Worm (Caenorhabditis elegans): ENCODE measurements around the gene fbxb-102.
A peak's percentile ranks its signal among the peaks of the same experiment; 100 is the strongest.

fbxb-102 gene

DNA sequence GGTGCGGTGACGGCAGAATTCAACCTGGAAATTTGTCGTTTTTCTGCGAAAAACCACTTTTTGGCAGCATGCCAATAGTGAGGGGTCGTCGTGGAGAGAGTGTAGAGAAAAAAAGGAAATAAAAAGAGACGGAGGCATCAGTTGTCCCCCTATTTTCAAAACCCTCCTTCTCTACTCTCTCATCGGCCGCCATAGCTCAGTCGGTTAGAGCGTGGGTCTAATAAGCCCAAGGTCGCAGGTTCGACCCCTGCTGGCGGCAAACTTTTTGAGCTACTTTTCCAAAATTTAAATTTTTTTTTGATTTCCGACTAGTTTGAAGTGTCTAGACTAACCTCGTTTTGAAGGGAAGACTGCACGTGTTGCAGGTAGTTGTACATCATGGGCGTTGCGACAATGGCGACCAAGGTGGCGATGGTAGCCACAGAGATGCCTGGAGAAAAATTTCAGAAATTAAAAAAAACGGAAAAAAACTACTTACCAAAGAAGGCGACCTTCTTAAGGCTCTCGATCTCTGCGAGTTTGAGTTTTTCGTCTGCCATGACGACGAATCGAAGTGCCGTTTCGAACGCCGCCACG is 11.9 kb downstream of the fbxb-102 start, which contains the start of gene col-85 (continued):
- TF ChIP-seq ceh-40 (GFP tag; IDR thresholded peaks at IDR 0.05) (peak; percentile 82), lag-1 (GFP tag; IDR thresholded peaks at IDR 0.05) (no peak), hrde-1 (tag; optimal IDR thresholded peaks at IDR 0.05; ENCODE audit: borderline replicate concordance) (peak; percentile 74), F37B4.10 (GFP tag; IDR thresholded peaks at IDR 0.05) (0 out of 2 replicates have a peak, but pooled peaks have one; percentile 86), athp-1 (tag; optimal IDR thresholded peaks at IDR 0.05) (peak; percentile 60), ccch-3 (GFP tag; optimal IDR thresholded peaks at IDR 0.05) (peak; percentile 30), ztf-6 (GFP tag; IDR thresholded peaks at IDR 0.05) (peak; percentile 81), F57A8.1 (GFP tag; optimal IDR thresholded peaks at IDR 0.05) (peak; percentile 43), fkh-3 (tag; optimal IDR thresholded peaks at IDR 0.05) (peak; percentile 87), rec-8 (tag; optimal IDR thresholded peaks at IDR 0.05) (peak; percentile 76 to 91), nhr-179 (tag; optimal IDR thresholded peaks at IDR 0.05) (peak; percentile 42), Y67H2A.10 (GFP tag; conservative IDR thresholded peaks at IDR 0.05) (no peak), ama-1 (optimal IDR thresholded peaks at IDR 0.05) (no peak), ama-1 (GFP tag; optimal IDR thresholded peaks at IDR 0.05) (peak in 1 of 2 experiments; percentile 82), ztf-3 (GFP tag; optimal IDR thresholded peaks at IDR 0.05) (peak; percentile 55), F52B5.7 (tag; optimal IDR thresholded peaks at IDR 0.05) (peak; percentile 63), let-607 (tag; optimal IDR thresholded peaks at IDR 0.05) (peak; percentile 3 to 56), F22D6.2 (tag; optimal IDR thresholded peaks at IDR 0.05) (peak; percentile 4), akir-1 (GFP tag; optimal IDR thresholded peaks at IDR 0.05) (no peak), ztf-22 (GFP tag; optimal IDR thresholded peaks at IDR 0.05) (no peak), dpl-1 (GFP tag; optimal IDR thresholded peaks at IDR 0.05) (peak; percentile 24), T07F8.4 (tag; optimal IDR thresholded peaks at IDR 0.05) (peak; percentile 85), nfyb-1 (GFP tag; IDR thresholded peaks at IDR 0.05) (peak; percentile 93), nfya-2 (GFP tag; IDR thresholded peaks at IDR 0.05) (0 out of 2 replicates have a peak, but pooled peaks have one; percentile 41), egl-44 (GFP tag; IDR thresholded peaks at IDR 0.05) (peak; percentile 89), B0336.3 (GFP tag; IDR thresholded peaks at IDR 0.05) (peak; percentile 75), nhr-120 (GFP tag; IDR thresholded peaks at IDR 0.05) (0 out of 2 replicates have a peak, but pooled peaks have one; percentile 28), nhr-80 (tag; optimal IDR thresholded peaks at IDR 0.05) (peak; percentile 39), sptf-2 (GFP tag; optimal IDR thresholded peaks at IDR 0.05) (peak; percentile 42), cebp-1 (GFP tag; IDR thresholded peaks at IDR 0.05) (no peak), cebp-1 (tag; optimal IDR thresholded peaks at IDR 0.05) (peak; percentile 81), bed-2 (GFP tag; IDR thresholded peaks at IDR 0.05) (no peak), unc-130 (GFP tag; optimal IDR thresholded peaks at IDR 0.05) (peak; percentile 62), lin-26 (GFP tag; IDR thresholded peaks at IDR 0.05) (peak; percentile 98), hsf-1 (GFP tag; IDR thresholded peaks at IDR 0.05) (peak; percentile 52; the same call in 1 of the 2 replicates), mcd-1 (GFP tag; IDR thresholded peaks at IDR 0.05) (peak; percentile 86), madf-3 (GFP tag; IDR thresholded peaks at IDR 0.05) (peak; percentile 77; the same call in 1 of the 2 replicates), attf-3 (GFP tag; conservative IDR thresholded peaks at IDR 0.05) (peak; percentile 77), nfya-1 (tag; optimal IDR thresholded peaks at IDR 0.05; ENCODE audit: borderline replicate concordance, insufficient read depth) (no peak), T26A5.8 (tag; optimal IDR thresholded peaks at IDR 0.05) (peak; percentile 49), ceh-79 (tag; optimal IDR thresholded peaks at IDR 0.05) (peak; percentile 23), F33H1.4 (GFP tag; IDR thresholded peaks at IDR 0.05) (peak; percentile 53), zfh-2 (GFP tag; conservative IDR thresholded peaks at IDR 0.05) (peak; percentile 17), snpc-1.1 (tag; optimal IDR thresholded peaks at IDR 0.05; ENCODE audit: insufficient read depth) (peak; percentile 90), hmg-20 (GFP tag; IDR thresholded peaks at IDR 0.05) (peak; percentile 67), K11D2.4 (GFP tag; IDR thresholded peaks at IDR 0.05) (peak; percentile 70), lin-54 (GFP tag; optimal IDR thresholded peaks at IDR 0.05) (peak; percentile 78), unc-62 (GFP tag; optimal IDR thresholded peaks at IDR 0.05) (no peak)
